Worm (Caenorhabditis elegans) whole organism, L3 larva: ENCODE results near the gene srlf-13.
A peak's percentile ranks its signal among the peaks of the same experiment; 100 is the strongest.

Experiments
- R02D3.7 ChIP-seq: fragments of 150-350 bp; optimal IDR thresholded peaks from 2 replicates; lab custom pipeline; 2014; ENCODE audit warnings: missing biosample characterization, missing genetic modification characterization
- ZK546.5 ChIP-seq: sonication (generic microtip); optimal IDR thresholded peaks from 2 replicates; lab custom pipeline; 2017; ENCODE audit warnings: missing biosample characterization, missing genetic modification characterization
- aly-2 ChIP-seq: fragments of 150-350 bp; optimal IDR thresholded peaks from 2 replicates; lab custom pipeline; 2014; ENCODE audit warnings: missing biosample characterization, missing genetic modification characterization
- ama-1 ChIP-seq: fragments of 150-350 bp; optimal IDR thresholded peaks from 2 replicates; lab custom pipeline; 2018
- ceh-16 ChIP-seq: sonication (generic microtip); optimal IDR thresholded peaks from 2 replicates; lab custom pipeline; 2017; ENCODE audit warnings: missing biosample characterization, missing genetic modification characterization
- ceh-28 ChIP-seq: fragments of 150-350 bp; optimal IDR thresholded peaks from 2 replicates; lab custom pipeline; 2014; ENCODE audit warnings: missing biosample characterization, missing genetic modification reagents, missing genetic modification characterization
- ceh-82 ChIP-seq: fragments of 150-350 bp; optimal IDR thresholded peaks from 2 replicates; lab custom pipeline; 2014; ENCODE audit warnings: missing biosample characterization, missing genetic modification characterization
- ceh-9 ChIP-seq: sonication (generic microtip); optimal IDR thresholded peaks from 2 replicates; lab custom pipeline; 2018; ENCODE audit warnings: missing biosample characterization, missing genetic modification characterization
- daf-12 ChIP-seq: fragments of 150-350 bp; optimal IDR thresholded peaks from 2 replicates; lab custom pipeline; 2014; ENCODE audit warnings: missing biosample characterization, missing genetic modification reagents, missing genetic modification characterization
- egl-27 ChIP-seq: sonication (generic microtip); optimal IDR thresholded peaks from 4 replicates; lab custom pipeline; 2017; ENCODE audit warnings: missing biosample characterization, missing genetic modification reagents, missing genetic modification characterization
- egl-5 ChIP-seq: fragments of 150-350 bp; optimal IDR thresholded peaks from 2 replicates; lab custom pipeline; 2017; ENCODE audit warnings: missing biosample characterization, missing genetic modification reagents, missing genetic modification characterization, inconsistent platforms
- elt-1 ChIP-seq: fragments of 150-350 bp; optimal IDR thresholded peaks from 2 replicates; lab custom pipeline; 2014; ENCODE audit warnings: missing biosample characterization, missing genetic modification characterization
- elt-2 ChIP-seq: sonication (generic microtip); optimal IDR thresholded peaks from 2 replicates; lab custom pipeline; 2016; ENCODE audit warnings: missing genetic modification reagents, mild to moderate bottlenecking, missing genetic modification characterization, missing compliant biosample characterization
- elt-3 ChIP-seq, 3 experiments: fragments of 150-350 bp in 1 of 3; sonication (generic microtip) in 2 of 3; optimal IDR thresholded peaks; 2 replicates in 2 of 3; 4 replicates in 1 of 3; lab custom pipeline; 2014 to 2017; ENCODE audit warnings: missing biosample characterization in 3 of 3, missing genetic modification characterization in 3 of 3
- eor-1 ChIP-seq, 2 experiments: fragments of 150-350 bp; optimal IDR thresholded peaks; 2 replicates each; lab custom pipeline; 2014 to 2018; ENCODE audit warnings: missing biosample characterization in 2 of 2, missing genetic modification characterization in 2 of 2
- fkh-10 ChIP-seq: sonication (generic microtip); optimal IDR thresholded peaks from 2 replicates; lab custom pipeline; 2017; ENCODE audit warnings: missing biosample characterization, missing genetic modification reagents, missing genetic modification characterization
- fkh-2 ChIP-seq: fragments of 150-350 bp; optimal IDR thresholded peaks from 2 replicates; lab custom pipeline; 2014; ENCODE audit warnings: missing biosample characterization, missing genetic modification reagents, missing genetic modification characterization
- fos-1 ChIP-seq: fragments of 150-350 bp; optimal IDR thresholded peaks from 2 replicates; lab custom pipeline; 2014; ENCODE audit warnings: missing biosample characterization, missing genetic modification characterization
- hmg-11 ChIP-seq: sonication (generic microtip); optimal IDR thresholded peaks from 2 replicates; lab custom pipeline; 2016; ENCODE audit warnings: missing genetic modification characterization, missing compliant biosample characterization
- jun-1 ChIP-seq: fragments of 150-350 bp; optimal IDR thresholded peaks from 2 replicates; lab custom pipeline; 2014; ENCODE audit warnings: missing biosample characterization, missing genetic modification reagents, missing genetic modification characterization
- lin-15B ChIP-seq: fragments of 150-350 bp; optimal IDR thresholded peaks from 2 replicates; lab custom pipeline; 2014; ENCODE audit warnings: missing biosample characterization, missing genetic modification characterization
- lin-39 ChIP-seq: fragments of 150-350 bp; optimal IDR thresholded peaks from 2 replicates; lab custom pipeline; 2018; ENCODE audit warnings: missing biosample characterization, missing genetic modification reagents, missing genetic modification characterization
- lsy-12 ChIP-seq: sonication (generic microtip); optimal IDR thresholded peaks from 2 replicates; lab custom pipeline; 2016; ENCODE audit warnings: mild to moderate bottlenecking, missing genetic modification characterization, missing compliant biosample characterization
- mdl-1 ChIP-seq: fragments of 150-350 bp; optimal IDR thresholded peaks from 2 replicates; lab custom pipeline; 2014; ENCODE audit warnings: missing biosample characterization, missing genetic modification characterization
- mml-1 ChIP-seq: fragments of 150-350 bp; sonication (generic microtip); optimal IDR thresholded peaks from 3 replicates; lab custom pipeline; 2014; ENCODE audit warnings: missing biosample characterization, missing genetic modification characterization
- nfya-1 ChIP-seq: sonication (generic microtip); optimal IDR thresholded peaks from 2 replicates; lab custom pipeline; 2017; ENCODE audit warnings: missing genetic modification characterization, mild to moderate bottlenecking, missing compliant biosample characterization, antibody characterized with exemption, moderate library complexity; ENCODE audit not compliant: insufficient read depth
- nhr-11 ChIP-seq: fragments of 150-350 bp; optimal IDR thresholded peaks from 2 replicates; lab custom pipeline; 2014; ENCODE audit warnings: missing biosample characterization, missing genetic modification characterization
- nhr-12 ChIP-seq: fragments of 150-350 bp; optimal IDR thresholded peaks from 2 replicates; lab custom pipeline; 2014; ENCODE audit warnings: missing biosample characterization, missing genetic modification characterization
- nhr-23 ChIP-seq: fragments of 150-350 bp; optimal IDR thresholded peaks from 2 replicates; lab custom pipeline; 2014; ENCODE audit warnings: missing biosample characterization, missing genetic modification reagents, missing genetic modification characterization
- nhr-237 ChIP-seq: fragments of 150-350 bp; optimal IDR thresholded peaks from 2 replicates; lab custom pipeline; 2014; ENCODE audit warnings: missing biosample characterization, missing genetic modification characterization
- nhr-25 ChIP-seq: sonication (generic microtip); optimal IDR thresholded peaks from 2 replicates; lab custom pipeline; 2017; ENCODE audit warnings: missing biosample characterization, missing genetic modification characterization
- nhr-28 ChIP-seq: fragments of 150-350 bp; optimal IDR thresholded peaks from 2 replicates; lab custom pipeline; 2014; ENCODE audit warnings: missing biosample characterization, missing genetic modification characterization
- nhr-43 ChIP-seq: sonication (generic microtip); optimal IDR thresholded peaks from 2 replicates; lab custom pipeline; 2016; ENCODE audit warnings: mild to moderate bottlenecking, missing genetic modification characterization, missing compliant biosample characterization; ENCODE audit not compliant: poor library complexity, severe bottlenecking
- nhr-67 ChIP-seq: fragments of 150-350 bp; optimal IDR thresholded peaks from 2 replicates; lab custom pipeline; 2014; ENCODE audit warnings: missing biosample characterization, missing genetic modification characterization
- nhr-76 ChIP-seq: fragments of 150-350 bp; sonication (generic microtip); optimal IDR thresholded peaks from 5 replicates; lab custom pipeline; 2014; ENCODE audit warnings: missing biosample characterization, missing genetic modification characterization
- nhr-77 ChIP-seq: fragments of 150-350 bp; optimal IDR thresholded peaks from 2 replicates; lab custom pipeline; 2014; ENCODE audit warnings: missing biosample characterization, missing genetic modification characterization
- pha-4 ChIP-seq: fragments of 150-350 bp; optimal IDR thresholded peaks from 2 replicates; lab custom pipeline; 2014; ENCODE audit warnings: missing biosample characterization, missing genetic modification reagents, missing genetic modification characterization
- pqm-1 ChIP-seq: fragments of 150-350 bp; optimal IDR thresholded peaks from 2 replicates; lab custom pipeline; 2017; ENCODE audit warnings: missing biosample characterization, missing genetic modification characterization, inconsistent platforms
- sea-2 ChIP-seq: fragments of 150-350 bp; sonication (generic microtip); optimal IDR thresholded peaks from 4 replicates; lab custom pipeline; 2014; ENCODE audit warnings: missing biosample characterization, missing genetic modification reagents, missing genetic modification characterization
- skn-1 ChIP-seq: fragments of 150-350 bp; optimal IDR thresholded peaks from 2 replicates; lab custom pipeline; 2014; ENCODE audit warnings: missing biosample characterization, missing genetic modification characterization
- snpc-4 ChIP-seq: fragments of 150-350 bp; optimal IDR thresholded peaks from 2 replicates; lab custom pipeline; 2014; ENCODE audit warnings: missing biosample characterization, missing genetic modification characterization
- tbx-2 ChIP-seq: sonication (generic microtip); optimal IDR thresholded peaks from 2 replicates; lab custom pipeline; 2016; ENCODE audit warnings: mild to moderate bottlenecking, missing genetic modification characterization, missing compliant biosample characterization
- unc-39 ChIP-seq: sonication (generic microtip); optimal IDR thresholded peaks from 4 replicates; lab custom pipeline; 2017; ENCODE audit warnings: missing biosample characterization, missing genetic modification characterization
- unc-62 ChIP-seq: fragments of 150-350 bp; sonication (generic microtip); optimal IDR thresholded peaks from 4 replicates; lab custom pipeline; 2014; ENCODE audit warnings: missing biosample characterization, missing genetic modification reagents, missing genetic modification characterization
- zag-1 ChIP-seq: fragments of 150-350 bp; optimal IDR thresholded peaks from 2 replicates; lab custom pipeline; 2014; ENCODE audit warnings: missing biosample characterization, missing genetic modification characterization
- ztf-11 ChIP-seq: fragments of 150-350 bp; optimal IDR thresholded peaks from 2 replicates; lab custom pipeline; 2014; ENCODE audit warnings: missing biosample characterization, missing genetic modification characterization
- ztf-4 ChIP-seq: fragments of 150-350 bp; optimal IDR thresholded peaks from 2 replicates; lab custom pipeline; 2014; ENCODE audit warnings: missing biosample characterization, missing genetic modification characterization

srlf-13 gene

ce11 chrIV:10935853-10936491, 39.6 kb upstream of the srlf-13 start, which contains the start of gene lgg-2 (continued):
- TF ChIP-seq snpc-4 (tag; lab: Kevin White, UChicago) = peak; percentile 78
- TF ChIP-seq nhr-77 (tag; lab: Kevin White, UChicago) = no peak
- TF ChIP-seq nhr-28 (tag; lab: Kevin White, UChicago) = no peak
- no peak for TF ChIP-seq nhr-12 (tag; lab: Kevin White, UChicago)
- no peak for TF ChIP-seq fkh-2 (tag; lab: Kevin White, UChicago)
- TF ChIP-seq daf-12 (tag; lab: Kevin White, UChicago) = no peak
- TF ChIP-seq ceh-9 (tag; lab: Kevin White, UChicago) = no peak
- no peak for TF ChIP-seq nhr-237 (tag; lab: Kevin White, UChicago)
- peak; percentile 93 for TF ChIP-seq ztf-4 (tag; lab: Kevin White, UChicago)
- peak; percentile 87 for TF ChIP-seq egl-27 (tag; lab: Kevin White, UChicago)

DNA sequence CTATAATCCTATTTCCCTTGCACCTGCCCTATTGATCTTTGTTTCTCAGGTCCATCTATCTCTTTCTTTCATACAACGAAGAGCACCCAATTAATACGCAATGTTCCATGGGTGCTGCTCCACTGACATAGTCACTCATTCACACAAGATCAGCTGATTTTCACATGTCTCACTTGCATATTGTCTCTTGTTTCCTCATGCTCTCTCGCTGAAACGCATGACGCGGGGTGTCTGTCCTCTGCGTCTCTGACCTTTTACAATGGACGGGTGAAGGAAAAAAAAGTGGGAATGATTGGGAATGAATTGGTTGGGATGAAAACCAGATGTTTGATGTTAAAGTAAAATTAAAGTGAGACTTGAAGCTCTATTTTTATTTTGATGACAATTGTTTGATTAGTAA, 38.9 kb upstream of the srlf-13 start:
- TF ChIP-seq nhr-77 (tag; lab: Kevin White, UChicago) = no peak
- TF ChIP-seq nhr-28 (tag; lab: Kevin White, UChicago) = no peak
- TF ChIP-seq unc-62 = peak; percentile 57
- TF ChIP-seq sea-2 (GFP tag; lab: Kevin White, UChicago) = no peak
- no peak for TF ChIP-seq daf-12 (tag; lab: Kevin White, UChicago)
- TF ChIP-seq nhr-11 (tag; lab: Kevin White, UChicago) = no peak
- no peak for TF ChIP-seq fkh-10 (GFP tag; lab: Kevin White, UChicago)
- no peak for TF ChIP-seq R02D3.7
- no peak for TF ChIP-seq hmg-11
- peak; percentile 90 for TF ChIP-seq nfya-1 (tag; lab: Kevin White, UChicago)
- peak; percentile 26 for TF ChIP-seq lin-15B (tag; lab: Kevin White, UChicago)
- TF ChIP-seq tbx-2 (tag; lab: Kevin White, UChicago) = peak; percentile 56
- peak; percentile 64 for TF ChIP-seq pqm-1 (tag; lab: Kevin White, UChicago)
- peak; percentile 90 for TF ChIP-seq lsy-12 (tag; lab: Kevin White, UChicago)
- TF ChIP-seq zag-1 = no peak
- TF ChIP-seq fkh-2 (tag; lab: Kevin White, UChicago) = no peak
- no peak for TF ChIP-seq fos-1 (tag; lab: Kevin White, UChicago)
- TF ChIP-seq unc-39 = no peak
- TF ChIP-seq skn-1 = no peak
- peak; percentile 95 for TF ChIP-seq egl-5 (tag; lab: Kevin White, UChicago)
- TF ChIP-seq pha-4 (tag; lab: Kevin White, UChicago) = peak; percentile 63
- TF ChIP-seq ZK546.5 (tag; lab: Kevin White, UChicago) = no peak
- TF ChIP-seq elt-1 (tag; lab: Kevin White, UChicago) = peak; percentile 32
- TF ChIP-seq ama-1 (lab: Kevin White, UChicago) = peak; percentile 80
- TF ChIP-seq jun-1 (tag; lab: Kevin White, UChicago) = peak; percentile 75
- no peak for TF ChIP-seq nhr-12 (tag; lab: Kevin White, UChicago)
- TF ChIP-seq nhr-76 (tag; lab: Kevin White, UChicago) = no peak
- peak; percentile 26 for TF ChIP-seq snpc-4 (tag; lab: Kevin White, UChicago)
- no peak for TF ChIP-seq nhr-67 (tag; lab: Kevin White, UChicago)
- peak; percentile 53 for TF ChIP-seq egl-27 (tag; lab: Kevin White, UChicago)
- peak; percentile 65 for TF ChIP-seq ztf-4 (tag; lab: Kevin White, UChicago)
- TF ChIP-seq mdl-1 (tag; lab: Kevin White, UChicago) = peak; percentile 60
- TF ChIP-seq elt-2 (tag; lab: Kevin White, UChicago) = peak; percentile 59
- TF ChIP-seq ztf-11 (tag; lab: Kevin White, UChicago) = no peak
- TF ChIP-seq nhr-25 (tag; lab: Kevin White, UChicago) = peak; percentile 40
- TF ChIP-seq lin-39 (tag; lab: Kevin White, UChicago) = peak; percentile 43
- peak; percentile 65 for TF ChIP-seq ceh-28 (tag; lab: Kevin White, UChicago)
- TF ChIP-seq eor-1 (tag; optimal IDR thresholded peaks at IDR 0.05; lab: Kevin White, UChicago) = peak in 1 of 2 experiments; percentile 32
- peak; percentile 40 for TF ChIP-seq nhr-43 (tag; lab: Kevin White, UChicago)
- peak in 1 of 3 experiments; percentile 17 for TF ChIP-seq elt-3 (tag; optimal IDR thresholded peaks at IDR 0.05; lab: Kevin White, UChicago)
- no peak for TF ChIP-seq ceh-9 (tag; lab: Kevin White, UChicago)
- TF ChIP-seq nhr-23 (tag; lab: Kevin White, UChicago) = peak; percentile 80
- TF ChIP-seq ceh-16 (tag; lab: Kevin White, UChicago) = no peak
- no peak for TF ChIP-seq ceh-82
- no peak for TF ChIP-seq aly-2 (tag; lab: Kevin White, UChicago)
- peak; percentile 81 for TF ChIP-seq mml-1 (tag; lab: Kevin White, UChicago)
- no peak for TF ChIP-seq nhr-237 (tag; lab: Kevin White, UChicago)
- TF ChIP-seq, all 47 proteins: peak for 24
